Worm (Caenorhabditis elegans) whole organism, early embryonic: Measurements from ENCODE around the gene R07C12.3.

Experiments
- B0310.2 ChIP-seq: sonication (generic microtip); optimal IDR thresholded peaks from 2 replicates; lab custom pipeline; 2016; ENCODE audit warnings: mild to moderate bottlenecking, missing genetic modification characterization, missing compliant biosample characterization
- aly-1 ChIP-seq: sonication (generic microtip); optimal IDR thresholded peaks from 2 replicates; lab custom pipeline; 2016; ENCODE audit warnings: missing genetic modification characterization, missing compliant biosample characterization
- ama-1 ChIP-seq: fragments of 150-350 bp; optimal IDR thresholded peaks from 2 replicates; lab custom pipeline; 2014
- flt-1 ChIP-seq: fragments of 200-800 bp; sonication (Bioruptor generic); IDR thresholded peaks from 2 replicates; pipeline ENCODE4 v1.3.6; 2022; ENCODE audit warnings: missing genetic modification characterization, missing compliant biosample characterization
- hmg-4 ChIP-seq: fragments of 200-800 bp; sonication (Bioruptor generic); optimal IDR thresholded peaks from 2 replicates; lab custom pipeline; 2018; ENCODE audit warnings: mild to moderate bottlenecking, missing genetic modification characterization, missing compliant biosample characterization
- hnd-1 ChIP-seq: sonication (generic microtip); optimal IDR thresholded peaks from 2 replicates; lab custom pipeline; 2016; ENCODE audit warnings: missing genetic modification characterization, missing compliant biosample characterization
- sea-1 ChIP-seq: fragments of 200-800 bp; sonication (Bioruptor generic); conservative IDR thresholded peaks from 2 replicates; pipeline ENCODE4 v1.3.6; 2022; ENCODE audit warnings: missing genetic modification characterization, missing compliant biosample characterization
- tra-4 ChIP-seq: sonication (generic microtip); optimal IDR thresholded peaks from 2 replicates; lab custom pipeline; 2017; ENCODE audit warnings: missing genetic modification characterization, missing compliant biosample characterization

DNA sequence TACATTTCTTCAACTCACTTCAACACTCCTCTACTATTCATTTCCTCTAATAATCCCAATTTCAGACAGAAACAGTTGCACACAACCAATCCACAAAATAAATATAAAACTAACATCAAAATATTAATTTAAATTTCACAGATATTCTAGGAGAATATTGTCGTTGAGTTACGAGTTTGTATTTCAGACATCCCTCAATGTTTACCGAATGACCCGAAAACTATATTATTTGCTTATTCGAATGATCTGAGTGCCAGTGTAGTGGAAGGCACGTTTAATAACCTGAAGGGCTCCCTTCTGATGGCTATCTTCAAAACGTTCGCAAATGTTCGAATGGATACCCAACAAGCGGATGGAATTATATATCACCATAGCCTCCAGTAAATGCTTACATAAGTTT, at the start of gene R07C12.3:
- TF ChIP-seq hnd-1 (no peak), flt-1 (no peak), ama-1 (lab: Kevin White, UChicago) (no peak), tra-4 (no peak), aly-1 (tag; lab: Kevin White, UChicago) (no peak), hmg-4 (GFP tag; lab: Kevin White, UChicago) (no peak), sea-1 (no peak), B0310.2 (tag; lab: Kevin White, UChicago) (no peak)
